Fruit fly (Drosophila melanogaster) whole organism, embryonic: ENCODE data around the gene Ns4.
A peak's percentile ranks its signal among the peaks of the same experiment; 100 is the strongest.

Experiments used
- Adf1 ChIP-seq: fragments of 200-800 bp; sonication (Bioruptor generic); IDR thresholded peaks from 2 replicates; pipeline ENCODE4 v1.3.6; 2022; ENCODE audit warnings: missing biosample characterization, missing genetic modification characterization
- B-H2 ChIP-seq: fragments of 200-800 bp; sonication (Bioruptor generic); optimal IDR thresholded peaks from 2 replicates; lab custom pipeline; 2018; ENCODE audit warnings: missing biosample characterization, mild to moderate bottlenecking, missing genetic modification characterization
- Bgb ChIP-seq: fragments of 200-800 bp; sonication (Bioruptor generic); IDR thresholded peaks from 2 replicates; pipeline ENCODE4 v1.3.6; 2022; ENCODE audit warnings: missing biosample characterization, missing genetic modification characterization; ENCODE audit not compliant: partially characterized antibody
- CG12104 ChIP-seq: fragments of 200-800 bp; sonication (Bioruptor generic); optimal IDR thresholded peaks from 3 replicates; lab custom pipeline; 2016; ENCODE audit warnings: missing biosample characterization, missing genetic modification characterization
- CG12155 ChIP-seq: fragments of 200-800 bp; sonication (Bioruptor generic); optimal IDR thresholded peaks from 3 replicates; lab custom pipeline; 2016; ENCODE audit warnings: missing biosample characterization, missing genetic modification characterization
- CG13624 ChIP-seq: fragments of 200-800 bp; sonication (Bioruptor generic); optimal IDR thresholded peaks from 2 replicates; lab custom pipeline; 2016; ENCODE audit warnings: missing biosample characterization, missing genetic modification characterization
- CG15073 ChIP-seq: fragments of 200-800 bp; sonication (Bioruptor generic); optimal IDR thresholded peaks from 2 replicates; lab custom pipeline; 2016; ENCODE audit warnings: missing biosample characterization, missing genetic modification characterization
- CG1602 ChIP-seq: fragments of 200-800 bp; sonication (Bioruptor generic); optimal IDR thresholded peaks from 3 replicates; lab custom pipeline; 2016; ENCODE audit warnings: missing biosample characterization, missing genetic modification characterization
- CG2889 ChIP-seq: fragments of 200-800 bp; sonication (Bioruptor generic); IDR thresholded peaks from 3 replicates; pipeline ENCODE4 v1.3.6; 2022; ENCODE audit warnings: missing biosample characterization, missing genetic modification characterization
- CG30431 ChIP-seq: fragments of 200-800 bp; sonication (Bioruptor generic); optimal IDR thresholded peaks from 2 replicates; lab custom pipeline; 2017; ENCODE audit warnings: missing biosample characterization, missing genetic modification characterization
- CG31224 ChIP-seq: fragments of 200-800 bp; sonication (Bioruptor generic); IDR thresholded peaks from 2 replicates; pipeline ENCODE4 v1.3.6; 2022; ENCODE audit warnings: missing biosample characterization, missing genetic modification characterization
- CG33213 ChIP-seq: fragments of 200-800 bp; sonication (Bioruptor generic); optimal IDR thresholded peaks from 3 replicates; lab custom pipeline; 2016; ENCODE audit warnings: missing biosample characterization, missing genetic modification characterization
- CG4328 ChIP-seq: fragments of 200-800 bp; sonication (Bioruptor generic); optimal IDR thresholded peaks from 3 replicates; lab custom pipeline; 2017; ENCODE audit warnings: missing biosample characterization, missing genetic modification reagents, missing genetic modification characterization
- CG7372 ChIP-seq: fragments of 200-800 bp; sonication (Bioruptor generic); IDR thresholded peaks from 2 replicates; pipeline ENCODE4 v1.3.6; 2022; ENCODE audit warnings: missing biosample characterization, missing genetic modification characterization
- CHES-1-like ChIP-seq: fragments of 200-800 bp; sonication (Bioruptor generic); optimal IDR thresholded peaks from 2 replicates; lab custom pipeline; 2016; ENCODE audit warnings: missing biosample characterization, missing genetic modification characterization
- Chrac-16 ChIP-seq: fragments of 200-800 bp; sonication (Bioruptor generic); optimal IDR thresholded peaks from 3 replicates; lab custom pipeline; 2016; ENCODE audit warnings: missing biosample characterization, missing genetic modification characterization
- D ChIP-seq, 2 experiments: fragments of 200-800 bp in 1 of 2; fragments of >200 bp in 1 of 2; sonication (Bioruptor generic) in 1 of 2; optimal IDR thresholded peaks; 2 replicates in 1 of 2; 3 replicates in 1 of 2; lab custom pipeline; 2017; ENCODE audit warnings: mild to moderate bottlenecking in 1 of 2, missing biosample characterization in 1 of 2, missing genetic modification characterization in 1 of 2, missing genetic modification reagents in 1 of 2
- Dfd ChIP-seq, 2 experiments: fragments of >200 bp; optimal IDR thresholded peaks; 2 replicates each; lab custom pipeline; 2017; ENCODE audit warnings: missing biosample characterization in 2 of 2, missing genetic modification characterization in 2 of 2
- HLH3B ChIP-seq: fragments of 200-800 bp; sonication (Bioruptor generic); IDR thresholded peaks from 2 replicates; pipeline ENCODE4 v1.3.6; 2022; ENCODE audit warnings: missing biosample characterization, missing genetic modification characterization
- Lhr ChIP-seq: fragments of 200-800 bp; sonication (Bioruptor generic); optimal IDR thresholded peaks from 3 replicates; lab custom pipeline; 2017; ENCODE audit warnings: mild to moderate bottlenecking, missing biosample characterization, missing genetic modification reagents, missing genetic modification characterization
- Max ChIP-seq: fragments of 200-800 bp; sonication (Bioruptor generic); optimal IDR thresholded peaks from 2 replicates; lab custom pipeline; 2016; ENCODE audit warnings: missing biosample characterization, mild to moderate bottlenecking, missing genetic modification characterization
- Meics ChIP-seq: fragments of 200-800 bp; sonication (Bioruptor generic); optimal IDR thresholded peaks from 2 replicates; lab custom pipeline; 2017; ENCODE audit warnings: missing biosample characterization, mild to moderate bottlenecking, missing genetic modification characterization
- NFAT ChIP-seq: fragments of 200-800 bp; sonication (Bioruptor generic); IDR thresholded peaks from 2 replicates; pipeline ENCODE4 v1.3.6; 2022; ENCODE audit warnings: missing biosample characterization, missing genetic modification characterization
- Nf-YC ChIP-seq: fragments of 200-800 bp; optimal IDR thresholded peaks from 3 replicates; lab custom pipeline; 2019; ENCODE audit warnings: missing biosample characterization, mild to moderate bottlenecking, missing genetic modification characterization, moderate library complexity
- Rfx ChIP-seq: fragments of 200-800 bp; sonication (Bioruptor generic); IDR thresholded peaks from 2 replicates; pipeline ENCODE4 v1.3.6; 2022; ENCODE audit warnings: missing biosample characterization, missing genetic modification characterization
- Xbp1 ChIP-seq: fragments of 200-800 bp; sonication (Bioruptor generic); optimal IDR thresholded peaks from 3 replicates; lab custom pipeline; 2016; ENCODE audit warnings: missing biosample characterization, mild to moderate bottlenecking, missing genetic modification characterization
- ara ChIP-seq: fragments of 200-800 bp; sonication (Bioruptor generic); IDR thresholded peaks from 2 replicates; pipeline ENCODE4 v1.3.6; 2022; ENCODE audit warnings: missing biosample characterization, missing genetic modification characterization
- ase ChIP-seq: fragments of 200-800 bp; sonication (Bioruptor generic); IDR thresholded peaks from 3 replicates; pipeline ENCODE4 v1.3.6; 2022; ENCODE audit warnings: missing biosample characterization, missing genetic modification characterization
- btn ChIP-seq: fragments of 200-800 bp; sonication (Bioruptor generic); optimal IDR thresholded peaks from 2 replicates; lab custom pipeline; 2016; ENCODE audit warnings: missing biosample characterization, missing genetic modification characterization
- dimm ChIP-seq: fragments of 200-800 bp; sonication (Bioruptor generic); IDR thresholded peaks from 2 replicates; pipeline ENCODE4 v1.3.6; 2022; ENCODE audit warnings: missing biosample characterization, missing genetic modification characterization
- dmrt99B ChIP-seq: fragments of 200-800 bp; sonication (Bioruptor generic); optimal IDR thresholded peaks from 2 replicates; lab custom pipeline; 2018; ENCODE audit warnings: missing biosample characterization, mild to moderate bottlenecking, missing genetic modification characterization, moderate library complexity
- fd64A ChIP-seq: fragments of 200-800 bp; sonication (Bioruptor generic); optimal IDR thresholded peaks from 3 replicates; lab custom pipeline; 2018; ENCODE audit warnings: missing biosample characterization, mild to moderate bottlenecking, missing genetic modification characterization
- fd96Cb ChIP-seq: fragments of 200-800 bp; sonication (Bioruptor generic); optimal IDR thresholded peaks from 2 replicates; lab custom pipeline; 2018; ENCODE audit warnings: missing biosample characterization, mild to moderate bottlenecking, missing genetic modification characterization, moderate library complexity
- hb ChIP-seq: fragments of 200-800 bp; sonication (Bioruptor generic); IDR thresholded peaks from 3 replicates; pipeline ENCODE4 v1.3.6; 2022; ENCODE audit warnings: missing biosample characterization, missing genetic modification characterization; ENCODE audit not compliant: partially characterized antibody
- jing ChIP-seq: fragments of 200-800 bp; sonication (Bioruptor generic); optimal IDR thresholded peaks from 2 replicates; lab custom pipeline; 2018; ENCODE audit warnings: missing biosample characterization, mild to moderate bottlenecking, missing genetic modification characterization
- kah ChIP-seq: fragments of 200-800 bp; sonication (Bioruptor generic); optimal IDR thresholded peaks from 2 replicates; lab custom pipeline; 2018; ENCODE audit warnings: missing biosample characterization, mild to moderate bottlenecking, missing genetic modification characterization
- lola ChIP-seq, 3 experiments: fragments of >200 bp in 2 of 3; fragments of 200-800 bp in 1 of 3; sonication (Bioruptor generic) in 1 of 3; optimal IDR thresholded peaks; 2 replicates each; lab custom pipeline; 2017 to 2019; ENCODE audit warnings: missing biosample characterization in 3 of 3, missing genetic modification characterization in 3 of 3, mild to moderate bottlenecking in 1 of 3, moderate library complexity in 1 of 3
- lov ChIP-seq, 2 experiments: fragments of 200-800 bp in 1 of 2; fragments of >200 bp in 1 of 2; sonication (Bioruptor generic) in 1 of 2; IDR thresholded peaks in 1 of 2; optimal IDR thresholded peaks in 1 of 2; 2 replicates in 1 of 2; 3 replicates in 1 of 2; pipeline versions ENCODE4 v1.3.6 to Lab custom; 2017 to 2022; ENCODE audit warnings: missing biosample characterization in 1 of 2, missing genetic modification characterization in 1 of 2
- nom ChIP-seq: fragments of 200-800 bp; sonication (Bioruptor generic); optimal IDR thresholded peaks from 2 replicates; lab custom pipeline; 2017; ENCODE audit warnings: missing biosample characterization, missing genetic modification characterization, mild to moderate bottlenecking, moderate library complexity, missing genetic modification reagents
- odd ChIP-seq: fragments of 200-800 bp; sonication (Bioruptor generic); optimal IDR thresholded peaks from 2 replicates; lab custom pipeline; 2017; ENCODE audit warnings: missing biosample characterization, mild to moderate bottlenecking, missing genetic modification characterization
- pnt ChIP-seq: fragments of 200-800 bp; sonication (Bioruptor generic); optimal IDR thresholded peaks from 3 replicates; lab custom pipeline; 2016; ENCODE audit warnings: missing biosample characterization, missing genetic modification characterization
- sens ChIP-seq: fragments of 200-800 bp; sonication (Bioruptor generic); peaks from one replicate; lab custom pipeline; 2016; ENCODE audit warnings: missing biosample characterization, missing genetic modification characterization
- sens-2 ChIP-seq: fragments of 200-800 bp; sonication (Bioruptor generic); IDR thresholded peaks from 2 replicates; pipeline ENCODE4 v1.3.6; 2022; ENCODE audit warnings: missing biosample characterization, missing genetic modification characterization
- sima ChIP-seq: fragments of 200-800 bp; sonication (Bioruptor generic); optimal IDR thresholded peaks from 2 replicates; lab custom pipeline; 2016; ENCODE audit warnings: missing biosample characterization, missing genetic modification characterization
- slbo ChIP-seq: fragments of 200-800 bp; sonication (Bioruptor generic); IDR thresholded peaks from 2 replicates; pipeline ENCODE4 v1.3.6; 2022; ENCODE audit warnings: missing biosample characterization, missing genetic modification characterization
- sr ChIP-seq: fragments of 200-800 bp; sonication (Bioruptor generic); IDR thresholded peaks from 3 replicates; pipeline ENCODE4 v1.3.6; 2022; ENCODE audit warnings: missing biosample characterization, missing genetic modification characterization
- ssp ChIP-seq: fragments of 200-800 bp; sonication (Bioruptor generic); IDR thresholded peaks from 2 replicates; pipeline ENCODE4 v1.3.6; 2022; ENCODE audit warnings: missing biosample characterization, missing genetic modification characterization
- stc ChIP-seq: fragments of 200-800 bp; sonication (Bioruptor generic); IDR thresholded peaks from 2 replicates; pipeline ENCODE4 v1.3.6; 2022; ENCODE audit warnings: missing biosample characterization, missing genetic modification characterization
- trem ChIP-seq: fragments of 200-800 bp; optimal IDR thresholded peaks from 3 replicates; lab custom pipeline; 2019; ENCODE audit warnings: missing biosample characterization, mild to moderate bottlenecking, missing genetic modification characterization, moderate library complexity
- vfl ChIP-seq: fragments of 200-800 bp; sonication (Bioruptor generic); optimal IDR thresholded peaks from 2 replicates; lab custom pipeline; 2016; ENCODE audit warnings: missing biosample characterization, missing genetic modification characterization
- zen2 ChIP-seq: fragments of 200-800 bp; sonication (Bioruptor generic); IDR thresholded peaks from 3 replicates; pipeline ENCODE4 v1.3.6; 2022; ENCODE audit warnings: missing biosample characterization, missing genetic modification characterization; ENCODE audit not compliant: partially characterized antibody

The Ns4 gene

dm6 chr2L:20757808-20758187 lies 5.5 kb downstream of the Ns4 start, which contains the start of the genes Rhau and dia (continued):
- TF ChIP-seq trem (tag; lab: Kevin White, UChicago) (peak; percentile 100), CG33213 (GFP tag; lab: Kevin White, UChicago) (peak; percentile 26), Max (GFP tag; lab: Kevin White, UChicago) (peak; percentile 12), CG12155 (peak; percentile 49), Lhr (GFP tag; lab: Kevin White, UChicago) (peak; percentile 93), CG1602 (GFP tag; lab: Kevin White, UChicago) (no peak), dmrt99B (tag; lab: Kevin White, UChicago) (no peak), Meics (no peak), CG2889 (GFP tag; lab: Robert Waterston, UW) (no peak), lola (GFP tag; optimal IDR thresholded peaks at IDR 0.05; lab: Kevin White, UChicago) (no peak), B-H2 (GFP tag; lab: Kevin White, UChicago) (peak; percentile 29), nom (GFP tag; lab: Kevin White, UChicago) (no peak), jing (GFP tag; lab: Kevin White, UChicago) (no peak), fd64A (GFP tag; lab: Kevin White, UChicago) (no peak), vfl (no peak), CHES-1-like (GFP tag; lab: Kevin White, UChicago) (peak; percentile 36), ara (no peak), NFAT (GFP tag; lab: Robert Waterston, UW) (0 out of 2 replicates have a peak, but pooled peaks have one; percentile 33), stc (GFP tag; lab: Robert Waterston, UW) (no peak), ssp (GFP tag; lab: Robert Waterston, UW) (no peak), CG13624 (GFP tag; lab: Kevin White, UChicago) (no peak), Xbp1 (GFP tag; lab: Kevin White, UChicago) (peak; percentile 46), Chrac-16 (GFP tag; lab: Kevin White, UChicago) (no peak), CG30431 (GFP tag; lab: Kevin White, UChicago) (no peak), lov (optimal IDR thresholded peaks at IDR 0.05; lab: Kevin White, UChicago) (no peak), lov (GFP tag; IDR thresholded peaks at IDR 0.05; lab: Robert Waterston, UW) (no peak), CG4328 (GFP tag; lab: Kevin White, UChicago) (no peak), slbo (GFP tag; lab: Robert Waterston, UW) (peak; percentile 16; the same call in 1 of the 2 replicates), CG7372 (GFP tag; lab: Robert Waterston, UW) (no peak), D (optimal IDR thresholded peaks at IDR 0.05; lab: Kevin White, UChicago) (no peak), D (GFP tag; optimal IDR thresholded peaks at IDR 0.05; lab: Kevin White, UChicago) (no peak), CG31224 (GFP tag; lab: Robert Waterston, UW) (no peak), CG12104 (GFP tag; lab: Kevin White, UChicago) (peak; percentile 42), hb (GFP tag; lab: Robert Waterston, UW) (no peak), CG15073 (GFP tag; lab: Kevin White, UChicago) (no peak), sens (GFP tag; lab: Kevin White, UChicago) (no peak), odd (no peak), Rfx (GFP tag; lab: Robert Waterston, UW) (no peak), Bgb (no peak), HLH3B (GFP tag; lab: Robert Waterston, UW) (no peak), Adf1 (GFP tag; lab: Robert Waterston, UW) (no peak), ase (no peak), fd96Cb (tag; lab: Kevin White, UChicago) (no peak), kah (GFP tag; lab: Kevin White, UChicago) (no peak), sens-2 (no peak), Dfd (GFP tag; optimal IDR thresholded peaks at IDR 0.05; lab: Kevin White, UChicago) (no peak), sr (GFP tag; lab: Robert Waterston, UW) (no peak), dimm (no peak), pnt (GFP tag; lab: Kevin White, UChicago) (no peak), sima (GFP tag; lab: Kevin White, UChicago) (no peak), btn (GFP tag; lab: Kevin White, UChicago) (no peak), zen2 (GFP tag; lab: Robert Waterston, UW) (no peak), Nf-YC (tag; lab: Kevin White, UChicago) (peak; percentile 49)
